Fruit fly (Drosophila melanogaster) Kc167 (cell line): ENCODE results near the gene ph-d.

Source experiments
- Myc ChIP-seq: fragments of >200 bp; optimal IDR thresholded peaks from 2 replicates; lab custom pipeline; 2017; ENCODE audit warnings: missing external identifiers
- h ChIP-seq: fragments of >200 bp; optimal IDR thresholded peaks from 3 replicates; lab custom pipeline; 2018; ENCODE audit warnings: missing external identifiers
- insv ChIP-seq: fragments of >200 bp; optimal IDR thresholded peaks from 3 replicates; lab custom pipeline; 2018; ENCODE audit warnings: missing external identifiers
- psq ChIP-seq: fragments of >200 bp; optimal IDR thresholded peaks from 2 replicates; lab custom pipeline; 2017; ENCODE audit warnings: missing external identifiers
- ttk ChIP-seq: sonication (Bioruptor generic); optimal IDR thresholded peaks from 2 replicates; lab custom pipeline; 2017; ENCODE audit warnings: missing external identifiers

DNA sequence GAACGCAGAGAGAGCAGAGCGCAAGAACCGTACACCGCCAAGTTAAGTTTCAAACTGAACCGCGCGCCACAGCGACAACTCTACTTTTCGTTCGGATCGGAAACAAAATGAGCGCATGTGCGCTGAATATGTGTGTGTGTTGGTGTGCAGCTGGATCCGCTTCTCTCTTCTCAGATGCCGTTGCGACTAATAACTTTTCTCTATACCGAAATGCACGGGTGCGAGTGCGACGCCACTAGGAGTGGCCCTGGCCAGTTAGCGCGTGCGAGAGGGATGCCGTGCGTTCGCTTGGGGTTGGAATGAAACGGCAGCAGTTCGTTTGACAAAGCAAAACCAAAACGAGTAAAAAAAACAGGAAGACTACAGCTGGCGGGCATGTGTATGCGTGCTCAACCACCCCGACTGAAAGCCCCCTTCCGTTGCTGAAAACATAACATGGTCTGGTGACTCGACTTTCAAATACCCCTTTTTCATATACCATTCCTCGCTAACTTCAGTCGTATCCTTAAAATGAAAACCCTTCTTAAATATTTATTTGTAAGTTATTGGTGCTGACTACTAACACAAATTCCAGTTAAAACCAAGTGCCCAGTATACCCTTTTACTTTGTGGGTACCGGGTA, 13.9 kb upstream of the ph-d start:
- no peak for TF ChIP-seq psq (lab: Kevin White, UChicago)
- TF ChIP-seq Myc (lab: Kevin White, UChicago), result no peak
- no peak for TF ChIP-seq h (lab: Kevin White, UChicago)
- no peak for TF ChIP-seq insv (lab: Kevin White, UChicago)
- no peak for TF ChIP-seq ttk (lab: Kevin White, UChicago)
